Fruit fly (Drosophila melanogaster) whole organism, embryonic: ENCODE data around the gene Dsp1.

Source experiments
- CG10431 ChIP-seq: fragments of 200-800 bp; sonication (Bioruptor generic); optimal IDR thresholded peaks from 3 replicates; lab custom pipeline; 2018; ENCODE audit warnings: missing biosample characterization, mild to moderate bottlenecking, missing genetic modification characterization
- CG10462 ChIP-seq: fragments of 200-800 bp; sonication (Bioruptor generic); optimal IDR thresholded peaks from 2 replicates; lab custom pipeline; 2016; ENCODE audit warnings: missing biosample characterization, missing genetic modification characterization
- CG11085 ChIP-seq: fragments of 200-800 bp; sonication (Bioruptor generic); IDR thresholded peaks from 2 replicates; pipeline ENCODE4 v1.3.6; 2022; ENCODE audit warnings: missing biosample characterization, missing genetic modification characterization
- CG1233 ChIP-seq: fragments of 200-800 bp; sonication (Bioruptor generic); optimal IDR thresholded peaks from 4 replicates; lab custom pipeline; 2018; ENCODE audit warnings: missing biosample characterization, mild to moderate bottlenecking, missing genetic modification characterization
- CG13624 ChIP-seq: fragments of 200-800 bp; sonication (Bioruptor generic); optimal IDR thresholded peaks from 2 replicates; lab custom pipeline; 2016; ENCODE audit warnings: missing biosample characterization, missing genetic modification characterization
- CG13894 ChIP-seq: fragments of 200-800 bp; sonication (Bioruptor generic); optimal IDR thresholded peaks from 3 replicates; lab custom pipeline; 2018; ENCODE audit warnings: missing biosample characterization, mild to moderate bottlenecking, missing genetic modification characterization, moderate library complexity
- CG14667 ChIP-seq: fragments of 200-800 bp; sonication (Bioruptor generic); IDR thresholded peaks from 2 replicates; pipeline ENCODE4 v1.3.6; 2022; ENCODE audit warnings: missing biosample characterization, missing genetic modification characterization
- CG14965 ChIP-seq: fragments of 200-800 bp; sonication (Bioruptor generic); optimal IDR thresholded peaks from 2 replicates; lab custom pipeline; 2016; ENCODE audit warnings: missing biosample characterization, missing genetic modification characterization, borderline replicate concordance
- CG15073 ChIP-seq: fragments of 200-800 bp; sonication (Bioruptor generic); optimal IDR thresholded peaks from 2 replicates; lab custom pipeline; 2016; ENCODE audit warnings: missing biosample characterization, missing genetic modification characterization
- CG15696 ChIP-seq: fragments of 200-800 bp; sonication (Bioruptor generic); optimal IDR thresholded peaks from 2 replicates; lab custom pipeline; 2019; ENCODE audit warnings: missing biosample characterization, mild to moderate bottlenecking, missing genetic modification characterization, moderate library complexity
- CG17912 ChIP-seq: fragments of 200-800 bp; sonication (Bioruptor generic); optimal IDR thresholded peaks from 2 replicates; lab custom pipeline; 2018; ENCODE audit warnings: missing biosample characterization, mild to moderate bottlenecking, missing genetic modification characterization
- CG1832 ChIP-seq: fragments of 200-800 bp; sonication (Bioruptor generic); optimal IDR thresholded peaks from 2 replicates; lab custom pipeline; 2017; ENCODE audit warnings: missing biosample characterization, mild to moderate bottlenecking, missing genetic modification characterization, inconsistent platforms
- CG5180 ChIP-seq: fragments of 200-800 bp; sonication (Bioruptor generic); optimal IDR thresholded peaks from 3 replicates; lab custom pipeline; 2017; ENCODE audit warnings: missing biosample characterization, missing genetic modification characterization, mild to moderate bottlenecking, moderate library complexity, missing genetic modification reagents
- CG6765 ChIP-seq: fragments of 200-800 bp; sonication (Bioruptor generic); optimal IDR thresholded peaks from 3 replicates; lab custom pipeline; 2017; ENCODE audit warnings: missing biosample characterization, mild to moderate bottlenecking, missing genetic modification characterization
- CG6813 ChIP-seq: fragments of 200-800 bp; sonication (Bioruptor generic); optimal IDR thresholded peaks from 2 replicates; lab custom pipeline; 2017; ENCODE audit warnings: missing biosample characterization, missing genetic modification characterization, mild to moderate bottlenecking, moderate library complexity, missing genetic modification reagents
- CG8089 ChIP-seq: fragments of 200-800 bp; sonication (Bioruptor generic); optimal IDR thresholded peaks from 3 replicates; lab custom pipeline; 2016; ENCODE audit warnings: missing biosample characterization, missing genetic modification characterization
- CG8281 ChIP-seq: fragments of 200-800 bp; sonication (Bioruptor generic); optimal IDR thresholded peaks from 2 replicates; lab custom pipeline; 2018; ENCODE audit warnings: missing biosample characterization, mild to moderate bottlenecking, missing genetic modification characterization, moderate library complexity
- CG8765 ChIP-seq: fragments of 200-800 bp; sonication (Bioruptor generic); IDR thresholded peaks from 2 replicates; pipeline ENCODE4 v1.3.6; 2022; ENCODE audit warnings: missing biosample characterization, missing genetic modification characterization
- CG8924 ChIP-seq: fragments of 200-800 bp; optimal IDR thresholded peaks from 3 replicates; lab custom pipeline; 2019; ENCODE audit warnings: missing biosample characterization, mild to moderate bottlenecking, missing genetic modification characterization, moderate library complexity
- CG9727 ChIP-seq: fragments of 200-800 bp; sonication (Bioruptor generic); optimal IDR thresholded peaks from 3 replicates; lab custom pipeline; 2017; ENCODE audit warnings: missing biosample characterization, mild to moderate bottlenecking, missing genetic modification characterization
- Dp ChIP-seq: fragments of 200-800 bp; sonication (Bioruptor generic); optimal IDR thresholded peaks from 2 replicates; lab custom pipeline; 2018; ENCODE audit warnings: missing biosample characterization, mild to moderate bottlenecking, missing genetic modification characterization, moderate library complexity
- Dref ChIP-seq: fragments of 200-800 bp; sonication (Bioruptor generic); IDR thresholded peaks from 2 replicates; pipeline ENCODE4 v1.3.6; 2022; ENCODE audit warnings: missing biosample characterization, missing genetic modification characterization
- H15 ChIP-seq: fragments of 200-800 bp; sonication (Bioruptor generic); IDR thresholded peaks from 3 replicates; pipeline ENCODE4 v1.3.6; 2022; ENCODE audit warnings: missing biosample characterization, missing genetic modification characterization
- Hsf ChIP-seq: fragments of 200-800 bp; sonication (Bioruptor generic); optimal IDR thresholded peaks from 3 replicates; lab custom pipeline; 2016; ENCODE audit warnings: missing biosample characterization, missing genetic modification characterization
- Kr ChIP-seq: fragments of 200-800 bp; sonication (Bioruptor generic); optimal IDR thresholded peaks from 2 replicates; lab custom pipeline; 2017; ENCODE audit warnings: missing biosample characterization, mild to moderate bottlenecking, missing genetic modification characterization
- Nf-YC ChIP-seq: fragments of 200-800 bp; optimal IDR thresholded peaks from 3 replicates; lab custom pipeline; 2019; ENCODE audit warnings: missing biosample characterization, mild to moderate bottlenecking, missing genetic modification characterization, moderate library complexity
- Oaz ChIP-seq: fragments of 200-800 bp; sonication (Bioruptor generic); IDR thresholded peaks from 2 replicates; pipeline ENCODE4 v1.3.6; 2022; ENCODE audit warnings: missing biosample characterization, missing genetic modification characterization
- Oli ChIP-seq: fragments of 200-800 bp; sonication (Bioruptor generic); optimal IDR thresholded peaks from 2 replicates; lab custom pipeline; 2018; ENCODE audit warnings: missing biosample characterization, mild to moderate bottlenecking, missing genetic modification characterization, moderate library complexity
- Pdp1 ChIP-seq, 2 experiments: fragments of 200-800 bp; sonication (Bioruptor generic); optimal IDR thresholded peaks; 3 replicates each; lab custom pipeline; 2016; ENCODE audit warnings: missing biosample characterization in 2 of 2, missing genetic modification characterization in 2 of 2, mild to moderate bottlenecking in 1 of 2, moderate library complexity in 1 of 2
- Six4 ChIP-seq: fragments of 200-800 bp; sonication (Bioruptor generic); optimal IDR thresholded peaks from 2 replicates; lab custom pipeline; 2016; ENCODE audit warnings: missing biosample characterization, missing genetic modification characterization
- Usf ChIP-seq: fragments of 200-800 bp; sonication (Bioruptor generic); optimal IDR thresholded peaks from 2 replicates; lab custom pipeline; 2017; ENCODE audit warnings: missing genotype, missing biosample characterization, missing genetic modification characterization
- Xrp1 ChIP-seq: fragments of 200-800 bp; sonication (Bioruptor generic); IDR thresholded peaks from 2 replicates; pipeline ENCODE4 v1.3.6; 2022; ENCODE audit warnings: missing biosample characterization, missing genetic modification characterization
- aop ChIP-seq: fragments of 200-800 bp; sonication (Bioruptor generic); IDR thresholded peaks from 2 replicates; pipeline ENCODE4 v1.3.6; 2022; ENCODE audit warnings: missing biosample characterization, missing genetic modification characterization
- bsh ChIP-seq, 2 experiments: fragments of 200-800 bp; sonication (Bioruptor generic); optimal IDR thresholded peaks; 2 replicates each; lab custom pipeline; 2017 to 2018; ENCODE audit warnings: mild to moderate bottlenecking in 2 of 2, missing biosample characterization in 2 of 2, missing genetic modification characterization in 2 of 2, moderate library complexity in 1 of 2
- chn ChIP-seq: fragments of 200-800 bp; sonication (Bioruptor generic); optimal IDR thresholded peaks from 2 replicates; lab custom pipeline; 2016; ENCODE audit warnings: missing biosample characterization, missing genetic modification characterization
- dm ChIP-seq: fragments of 200-800 bp; sonication (Bioruptor generic); optimal IDR thresholded peaks from 3 replicates; lab custom pipeline; 2016; ENCODE audit warnings: missing biosample characterization, missing genetic modification characterization
- emc ChIP-seq: fragments of 200-800 bp; sonication (Bioruptor generic); optimal IDR thresholded peaks from 2 replicates; lab custom pipeline; 2016; ENCODE audit warnings: missing biosample characterization, missing genetic modification characterization
- exex ChIP-seq: fragments of 200-800 bp; sonication (Bioruptor generic); optimal IDR thresholded peaks from 4 replicates; lab custom pipeline; 2018; ENCODE audit warnings: missing biosample characterization, mild to moderate bottlenecking, missing genetic modification characterization, moderate library complexity
- fru ChIP-seq: fragments of >200 bp; optimal IDR thresholded peaks from 2 replicates; lab custom pipeline; 2017
- grau ChIP-seq: fragments of 200-800 bp; optimal IDR thresholded peaks from 3 replicates; lab custom pipeline; 2019; ENCODE audit warnings: missing biosample characterization, mild to moderate bottlenecking, missing genetic modification characterization, moderate library complexity
- hkb ChIP-seq, 2 experiments: fragments of 200-800 bp in 1 of 2; fragments of >200 bp in 1 of 2; sonication (Bioruptor generic) in 1 of 2; IDR thresholded peaks in 1 of 2; optimal IDR thresholded peaks in 1 of 2; 2 replicates each; pipeline versions ENCODE4 v1.3.6 to Lab custom; 2017 to 2022; ENCODE audit warnings: missing biosample characterization in 1 of 2, missing genetic modification characterization in 1 of 2
- hth ChIP-seq: fragments of >200 bp; optimal IDR thresholded peaks from 2 replicates; lab custom pipeline; 2017; ENCODE audit warnings: inconsistent platforms
- ind ChIP-seq: fragments of 200-800 bp; sonication (Bioruptor generic); optimal IDR thresholded peaks from 3 replicates; lab custom pipeline; 2016; ENCODE audit warnings: missing biosample characterization, missing genetic modification characterization
- jigr1 ChIP-seq: fragments of 200-800 bp; sonication (Bioruptor generic); IDR thresholded peaks from 3 replicates; pipeline ENCODE4 v1.3.6; 2022; ENCODE audit warnings: missing biosample characterization, missing genetic modification characterization
- ken ChIP-seq: fragments of 200-800 bp; sonication (Bioruptor generic); IDR thresholded peaks from 3 replicates; pipeline ENCODE4 v1.3.6; 2022; ENCODE audit warnings: missing biosample characterization, missing genetic modification characterization
- pros ChIP-seq: fragments of 200-800 bp; sonication (Bioruptor generic); optimal IDR thresholded peaks from 3 replicates; lab custom pipeline; 2019; ENCODE audit warnings: missing biosample characterization, mild to moderate bottlenecking, missing genetic modification characterization, moderate library complexity
- pum ChIP-seq: fragments of 200-800 bp; sonication (Bioruptor generic); optimal IDR thresholded peaks from 2 replicates; lab custom pipeline; 2016; ENCODE audit warnings: missing biosample characterization, missing genetic modification characterization
- slou ChIP-seq: fragments of 200-800 bp; sonication (Bioruptor generic); optimal IDR thresholded peaks from 3 replicates; lab custom pipeline; 2016; ENCODE audit warnings: missing biosample characterization, missing genetic modification characterization
- tio ChIP-seq: fragments of 200-800 bp; sonication (Bioruptor generic); optimal IDR thresholded peaks from 2 replicates; lab custom pipeline; 2017; ENCODE audit warnings: missing biosample characterization, missing genetic modification characterization, inconsistent platforms
- trh ChIP-seq: fragments of 200-800 bp; sonication (Bioruptor generic); optimal IDR thresholded peaks from 2 replicates; lab custom pipeline; 2016; ENCODE audit warnings: missing biosample characterization, missing genetic modification characterization
- tx ChIP-seq: fragments of 200-800 bp; sonication (Bioruptor generic); optimal IDR thresholded peaks from 2 replicates; lab custom pipeline; 2016; ENCODE audit warnings: missing biosample characterization, missing genetic modification characterization
- zf30C ChIP-seq: fragments of 200-800 bp; sonication (Bioruptor generic); optimal IDR thresholded peaks from 3 replicates; lab custom pipeline; 2018; ENCODE audit warnings: missing biosample characterization, mild to moderate bottlenecking, missing genetic modification characterization

Gene Dsp1

dm6 chrX:16323063-16323462, 10.3 kb upstream of the Dsp1 start, which contains the start of the genes CG9917 and CG32579 (continued):
- no peak for TF ChIP-seq tio
- TF ChIP-seq aop (GFP tag; lab: Robert Waterston, UW), result no peak
- TF ChIP-seq CG8924 (tag; lab: Kevin White, UChicago), result no peak
- no peak for TF ChIP-seq Kr
- TF ChIP-seq Hsf (GFP tag; lab: Kevin White, UChicago), result no peak
- TF ChIP-seq CG8765 (GFP tag; lab: Robert Waterston, UW), result no peak
- TF ChIP-seq hkb (optimal IDR thresholded peaks at IDR 0.05; lab: Kevin White, UChicago), result no peak
- no peak for TF ChIP-seq hkb (GFP tag; IDR thresholded peaks at IDR 0.05; lab: Robert Waterston, UW)
- no peak for TF ChIP-seq CG8089 (GFP tag; lab: Kevin White, UChicago)
- TF ChIP-seq CG13624, result no peak
- no peak for TF ChIP-seq Oli (tag; lab: Kevin White, UChicago)
- no peak for TF ChIP-seq CG6813 (GFP tag; lab: Kevin White, UChicago)
- no peak for TF ChIP-seq jigr1 (GFP tag; lab: Robert Waterston, UW)
- TF ChIP-seq Dp (GFP tag; lab: Kevin White, UChicago), result peak; percentile 62
- TF ChIP-seq pum (GFP tag; lab: Kevin White, UChicago), result no peak
- TF ChIP-seq CG8281, result no peak
- peak; percentile 92 for TF ChIP-seq Dref (GFP tag; lab: Robert Waterston, UW)
- TF ChIP-seq grau (tag; lab: Kevin White, UChicago), result no peak
- TF ChIP-seq CG14965 (GFP tag; lab: Kevin White, UChicago), result no peak
- no peak for TF ChIP-seq CG6765 (GFP tag; lab: Kevin White, UChicago)
- no peak for TF ChIP-seq Xrp1 (GFP tag; lab: Robert Waterston, UW)
- TF ChIP-seq CG15696 (tag; lab: Kevin White, UChicago), result no peak
- TF ChIP-seq Pdp1 (GFP tag; optimal IDR thresholded peaks at IDR 0.05; lab: Kevin White, UChicago), result peak in 1 of 2 experiments; percentile 6
- TF ChIP-seq dm (GFP tag; lab: Kevin White, UChicago), result no peak
- no peak for TF ChIP-seq tx
- no peak for TF ChIP-seq Usf (GFP tag; lab: Kevin White, UChicago)
- TF ChIP-seq trh (GFP tag; lab: Kevin White, UChicago), result no peak
- TF ChIP-seq fru (lab: Kevin White, UChicago), result no peak
- no peak for TF ChIP-seq chn
- no peak for TF ChIP-seq emc
- no peak for TF ChIP-seq exex (tag; lab: Kevin White, UChicago)
- no peak for TF ChIP-seq CG9727
- TF ChIP-seq CG17912 (GFP tag; lab: Kevin White, UChicago), result no peak
- no peak for TF ChIP-seq bsh (GFP tag; optimal IDR thresholded peaks at IDR 0.05; lab: Kevin White, UChicago)
- no peak for TF ChIP-seq hth (lab: Kevin White, UChicago)
- TF ChIP-seq Nf-YC, result no peak
- no peak for TF ChIP-seq CG14667 (GFP tag; lab: Robert Waterston, UW)
- TF ChIP-seq ind (GFP tag; lab: Kevin White, UChicago), result no peak
- no peak for TF ChIP-seq slou (GFP tag; lab: Kevin White, UChicago)
- TF ChIP-seq CG1233 (GFP tag; lab: Kevin White, UChicago), result no peak
- no peak for TF ChIP-seq CG11085 (GFP tag; lab: Robert Waterston, UW)
- TF ChIP-seq Oaz (GFP tag; lab: Robert Waterston, UW), result no peak
- TF ChIP-seq zf30C (GFP tag; lab: Kevin White, UChicago), result no peak
- no peak for TF ChIP-seq Six4 (GFP tag; lab: Kevin White, UChicago)
- no peak for TF ChIP-seq CG15073 (GFP tag; lab: Kevin White, UChicago)
- no peak for TF ChIP-seq pros (GFP tag; lab: Kevin White, UChicago)
- TF ChIP-seq CG1832, result no peak
- no peak for TF ChIP-seq H15 (GFP tag; lab: Robert Waterston, UW)
- no peak for TF ChIP-seq CG10462 (GFP tag; lab: Kevin White, UChicago)
- TF ChIP-seq ken (GFP tag; lab: Robert Waterston, UW), result no peak
- TF ChIP-seq CG13894 (tag; lab: Kevin White, UChicago), result peak; percentile 37
- TF ChIP-seq CG10431 (GFP tag; lab: Kevin White, UChicago), result no peak
- no peak for TF ChIP-seq CG5180 (GFP tag; lab: Kevin White, UChicago)
